Fruit fly (Drosophila melanogaster): Measurements from ENCODE around the gene CG17801.

DNA sequence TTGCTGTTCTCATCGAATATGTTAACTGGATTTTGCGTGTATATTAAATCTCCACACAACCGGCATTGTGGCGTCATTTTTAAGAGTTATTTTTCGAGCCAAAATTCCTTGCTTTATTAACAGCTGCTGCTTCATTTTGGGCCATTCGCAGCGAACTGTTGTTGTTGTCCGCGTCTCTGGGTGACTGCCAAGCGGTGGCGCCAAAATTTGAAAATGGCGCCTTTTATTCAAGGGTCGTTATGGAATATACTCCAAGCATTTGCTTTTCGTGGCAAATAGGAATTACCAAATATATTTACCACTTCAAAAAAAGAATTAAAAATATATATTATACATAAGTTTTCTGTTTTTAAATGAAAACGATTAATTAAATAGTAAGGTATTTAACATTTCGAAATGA, 1.8 kb downstream of the CG17801 start, which contains the start of gene Nnk:
- no peak for TF ChIP-seq CG13204 (GFP tag; optimal IDR thresholded peaks at IDR 0.05)
- TF ChIP-seq EcR (GFP tag; optimal IDR thresholded peaks at IDR 0.05) = no peak
- no peak for TF ChIP-seq D1 (tag; optimal IDR thresholded peaks at IDR 0.05)
- TF ChIP-seq gl (tag; optimal IDR thresholded peaks at IDR 0.05) = no peak

Measured in whole organism, pupa.